Fruit fly (Drosophila melanogaster) whole organism, embryonic: ENCODE results near the gene Best3.
A peak's percentile ranks its signal among the peaks of the same experiment; 100 is the strongest.

ENCODE experiments used
- Atf6 ChIP-seq: fragments of 200-800 bp; sonication (Bioruptor generic); IDR thresholded peaks from 2 replicates; pipeline ENCODE4 v1.3.6; 2022; ENCODE audit warnings: missing biosample characterization, missing genetic modification characterization
- CG10209 ChIP-seq: fragments of 200-800 bp; sonication (Bioruptor generic); optimal IDR thresholded peaks from 3 replicates; lab custom pipeline; 2017; ENCODE audit warnings: missing biosample characterization, mild to moderate bottlenecking, missing genetic modification characterization, missing genetic modification reagents
- CG10321 ChIP-seq: fragments of 200-800 bp; sonication (Bioruptor generic); IDR thresholded peaks from 2 replicates; pipeline ENCODE4 v1.3.6; 2022; ENCODE audit warnings: missing biosample characterization, missing genetic modification characterization
- CG11723 ChIP-seq: fragments of 200-800 bp; sonication (Bioruptor generic); optimal IDR thresholded peaks from 2 replicates; lab custom pipeline; 2017; ENCODE audit warnings: missing biosample characterization, mild to moderate bottlenecking, missing genetic modification characterization
- CG12155 ChIP-seq: fragments of 200-800 bp; sonication (Bioruptor generic); optimal IDR thresholded peaks from 3 replicates; lab custom pipeline; 2016; ENCODE audit warnings: missing biosample characterization, missing genetic modification characterization
- CG12391 ChIP-seq: fragments of 200-800 bp; sonication (Bioruptor generic); optimal IDR thresholded peaks from 3 replicates; lab custom pipeline; 2018; ENCODE audit warnings: missing biosample characterization, mild to moderate bottlenecking, missing genetic modification characterization, moderate library complexity
- CG13296 ChIP-seq: fragments of 200-800 bp; sonication (Bioruptor generic); optimal IDR thresholded peaks from 3 replicates; lab custom pipeline; 2018; ENCODE audit warnings: missing biosample characterization, mild to moderate bottlenecking, missing genetic modification characterization
- CG15269 ChIP-seq: fragments of 200-800 bp; sonication (Bioruptor generic); optimal IDR thresholded peaks from 2 replicates; lab custom pipeline; 2018; ENCODE audit warnings: missing biosample characterization, mild to moderate bottlenecking, missing genetic modification characterization, moderate library complexity
- CG15514 ChIP-seq: fragments of 200-800 bp; sonication (Bioruptor generic); optimal IDR thresholded peaks from 3 replicates; lab custom pipeline; 2017; ENCODE audit warnings: missing biosample characterization, missing genetic modification characterization, mild to moderate bottlenecking, moderate library complexity, missing genetic modification reagents
- CG16813 ChIP-seq: fragments of 200-800 bp; sonication (Bioruptor generic); IDR thresholded peaks from 3 replicates; pipeline ENCODE4 v1.3.6; 2022; ENCODE audit warnings: missing biosample characterization, missing genetic modification characterization; ENCODE audit not compliant: partially characterized antibody
- CG16863 ChIP-seq: fragments of 200-800 bp; sonication (Bioruptor generic); optimal IDR thresholded peaks from 3 replicates; lab custom pipeline; 2016; ENCODE audit warnings: missing biosample characterization, missing genetic modification characterization
- CG17328 ChIP-seq: fragments of 200-800 bp; sonication (Bioruptor generic); IDR thresholded peaks from 2 replicates; pipeline ENCODE4 v1.3.6; 2022; ENCODE audit warnings: missing biosample characterization, missing genetic modification characterization
- CG17361 ChIP-seq: fragments of 200-800 bp; sonication (Bioruptor generic); IDR thresholded peaks from 3 replicates; pipeline ENCODE4 v1.3.6; 2022; ENCODE audit warnings: missing biosample characterization, missing genetic modification characterization
- CG18476 ChIP-seq: fragments of 200-800 bp; sonication (Bioruptor generic); optimal IDR thresholded peaks from 2 replicates; lab custom pipeline; 2016; ENCODE audit warnings: missing biosample characterization, mild to moderate bottlenecking, missing genetic modification characterization
- CG3726 ChIP-seq: fragments of 200-800 bp; sonication (Bioruptor generic); IDR thresholded peaks from 3 replicates; pipeline ENCODE4, ENCODE4 v1.3.6; 2022; ENCODE audit warnings: missing biosample characterization, missing genetic modification characterization
- CG4282 ChIP-seq: fragments of 200-800 bp; sonication (Bioruptor generic); optimal IDR thresholded peaks from 2 replicates; lab custom pipeline; 2016; ENCODE audit warnings: missing biosample characterization, missing genetic modification characterization
- CG4424 ChIP-seq: fragments of 200-800 bp; sonication (Bioruptor generic); optimal IDR thresholded peaks from 3 replicates; lab custom pipeline; 2016; ENCODE audit warnings: missing biosample characterization, missing genetic modification characterization
- CG6654 ChIP-seq: fragments of 200-800 bp; sonication (Bioruptor generic); optimal IDR thresholded peaks from 2 replicates; lab custom pipeline; 2017; ENCODE audit warnings: missing biosample characterization, mild to moderate bottlenecking, missing genetic modification characterization
- CG7357 ChIP-seq: fragments of 200-800 bp; sonication (Bioruptor generic); IDR thresholded peaks from 3 replicates; pipeline ENCODE4 v1.3.6; 2022; ENCODE audit warnings: missing biosample characterization, missing genetic modification characterization
- CG7745 ChIP-seq: fragments of 200-800 bp; sonication (Bioruptor generic); optimal IDR thresholded peaks from 2 replicates; lab custom pipeline; 2018; ENCODE audit warnings: missing biosample characterization, mild to moderate bottlenecking, missing genetic modification characterization, moderate library complexity
- CG7987 ChIP-seq: fragments of 200-800 bp; sonication (Bioruptor generic); optimal IDR thresholded peaks from 2 replicates; lab custom pipeline; 2018; ENCODE audit warnings: missing biosample characterization, mild to moderate bottlenecking, missing genetic modification characterization, moderate library complexity
- CG8924 ChIP-seq: fragments of 200-800 bp; optimal IDR thresholded peaks from 3 replicates; lab custom pipeline; 2019; ENCODE audit warnings: missing biosample characterization, mild to moderate bottlenecking, missing genetic modification characterization, moderate library complexity
- CG9437 ChIP-seq: fragments of 200-800 bp; sonication (Bioruptor generic); optimal IDR thresholded peaks from 2 replicates; lab custom pipeline; 2018; ENCODE audit warnings: missing biosample characterization, mild to moderate bottlenecking, missing genetic modification characterization
- CG9727 ChIP-seq: fragments of 200-800 bp; sonication (Bioruptor generic); optimal IDR thresholded peaks from 3 replicates; lab custom pipeline; 2017; ENCODE audit warnings: missing biosample characterization, mild to moderate bottlenecking, missing genetic modification characterization
- Dad ChIP-seq: fragments of 200-800 bp; sonication (Bioruptor generic); optimal IDR thresholded peaks from 3 replicates; lab custom pipeline; 2016; ENCODE audit warnings: missing biosample characterization, missing genetic modification characterization
- Hand ChIP-seq: fragments of 200-800 bp; sonication (Bioruptor generic); optimal IDR thresholded peaks from 2 replicates; lab custom pipeline; 2017; ENCODE audit warnings: mild to moderate bottlenecking, missing biosample characterization, missing genetic modification reagents, missing genetic modification characterization
- Hmr ChIP-seq: fragments of 200-800 bp; sonication (Bioruptor generic); optimal IDR thresholded peaks from 3 replicates; lab custom pipeline; 2017; ENCODE audit warnings: mild to moderate bottlenecking, missing biosample characterization, missing genetic modification reagents, missing genetic modification characterization
- Lpt ChIP-seq: fragments of >200 bp; optimal IDR thresholded peaks from 2 replicates; lab custom pipeline; 2018; ENCODE audit warnings: missing biosample characterization, missing genetic modification characterization
- NFAT ChIP-seq: fragments of 200-800 bp; sonication (Bioruptor generic); IDR thresholded peaks from 2 replicates; pipeline ENCODE4 v1.3.6; 2022; ENCODE audit warnings: missing biosample characterization, missing genetic modification characterization
- Optix ChIP-seq: fragments of 200-800 bp; sonication (Bioruptor generic); IDR thresholded peaks from 3 replicates; pipeline ENCODE4 v1.3.6; 2022; ENCODE audit warnings: missing biosample characterization, missing genetic modification characterization
- Ptx1 ChIP-seq: fragments of 200-800 bp; sonication (Bioruptor generic); IDR thresholded peaks from 2 replicates; pipeline ENCODE4 v1.3.6; 2022; ENCODE audit warnings: missing biosample characterization, missing genetic modification characterization
- Spps ChIP-seq: fragments of 200-800 bp; sonication (Bioruptor generic); optimal IDR thresholded peaks from 2 replicates; lab custom pipeline; 2018; ENCODE audit warnings: missing biosample characterization, mild to moderate bottlenecking, missing genetic modification characterization
- Usf ChIP-seq: fragments of 200-800 bp; sonication (Bioruptor generic); optimal IDR thresholded peaks from 2 replicates; lab custom pipeline; 2017; ENCODE audit warnings: missing genotype, missing biosample characterization, missing genetic modification characterization
- crp ChIP-seq, 2 experiments: fragments of 200-800 bp; sonication (Bioruptor generic); optimal IDR thresholded peaks; 2 replicates in 1 of 2; 3 replicates in 1 of 2; lab custom pipeline; 2017; ENCODE audit warnings: missing biosample characterization in 2 of 2, missing genetic modification characterization in 2 of 2, mild to moderate bottlenecking in 1 of 2, moderate library complexity in 1 of 2
- cwo ChIP-seq: fragments of 200-800 bp; sonication (Bioruptor generic); optimal IDR thresholded peaks from 3 replicates; lab custom pipeline; 2017; ENCODE audit warnings: missing biosample characterization, missing genetic modification characterization, mild to moderate bottlenecking, moderate library complexity, missing genetic modification reagents
- dan ChIP-seq: fragments of 200-800 bp; sonication (Bioruptor generic); IDR thresholded peaks from 2 replicates; pipeline ENCODE4 v1.3.6; 2022; ENCODE audit warnings: missing biosample characterization, missing genetic modification characterization
- eve ChIP-seq, 2 experiments: fragments of >200 bp; optimal IDR thresholded peaks; 2 replicates each; lab custom pipeline; 2017; ENCODE audit warnings: missing biosample characterization in 2 of 2, missing genetic modification characterization in 2 of 2
- fd3F ChIP-seq: fragments of 200-800 bp; sonication (Bioruptor generic); optimal IDR thresholded peaks from 2 replicates; lab custom pipeline; 2018; ENCODE audit warnings: missing biosample characterization, mild to moderate bottlenecking, missing genetic modification characterization, moderate library complexity
- grau ChIP-seq: fragments of 200-800 bp; optimal IDR thresholded peaks from 3 replicates; lab custom pipeline; 2019; ENCODE audit warnings: missing biosample characterization, mild to moderate bottlenecking, missing genetic modification characterization, moderate library complexity
- ind ChIP-seq: fragments of 200-800 bp; sonication (Bioruptor generic); optimal IDR thresholded peaks from 3 replicates; lab custom pipeline; 2016; ENCODE audit warnings: missing biosample characterization, missing genetic modification characterization
- lilli ChIP-seq: fragments of 200-800 bp; sonication (Bioruptor generic); optimal IDR thresholded peaks from 3 replicates; lab custom pipeline; 2016; ENCODE audit warnings: missing biosample characterization, missing genetic modification characterization
- lmd ChIP-seq: fragments of 200-800 bp; sonication (Bioruptor generic); IDR thresholded peaks from 2 replicates; pipeline ENCODE4 v1.3.6; 2022; ENCODE audit warnings: missing biosample characterization, missing genetic modification characterization
- pros ChIP-seq: fragments of 200-800 bp; sonication (Bioruptor generic); optimal IDR thresholded peaks from 3 replicates; lab custom pipeline; 2019; ENCODE audit warnings: missing biosample characterization, mild to moderate bottlenecking, missing genetic modification characterization, moderate library complexity
- salm ChIP-seq: fragments of 200-800 bp; sonication (Bioruptor generic); optimal IDR thresholded peaks from 2 replicates; lab custom pipeline; 2018; ENCODE audit warnings: missing biosample characterization, mild to moderate bottlenecking, missing genetic modification characterization
- sd ChIP-seq: fragments of 200-800 bp; sonication (Bioruptor generic); optimal IDR thresholded peaks from 3 replicates; lab custom pipeline; 2018; ENCODE audit warnings: missing biosample characterization, mild to moderate bottlenecking, missing genetic modification characterization, moderate library complexity
- tap ChIP-seq: fragments of 200-800 bp; optimal IDR thresholded peaks from 3 replicates; lab custom pipeline; 2019; ENCODE audit warnings: missing biosample characterization, mild to moderate bottlenecking, missing genetic modification characterization, moderate library complexity
- tgo ChIP-seq: fragments of 200-800 bp; sonication (Bioruptor generic); IDR thresholded peaks from 3 replicates; pipeline ENCODE4 v1.3.6; 2022; ENCODE audit warnings: missing biosample characterization, missing genetic modification characterization
- tio ChIP-seq: fragments of 200-800 bp; sonication (Bioruptor generic); optimal IDR thresholded peaks from 2 replicates; lab custom pipeline; 2017; ENCODE audit warnings: missing biosample characterization, missing genetic modification characterization, inconsistent platforms
- trem ChIP-seq: fragments of 200-800 bp; optimal IDR thresholded peaks from 3 replicates; lab custom pipeline; 2019; ENCODE audit warnings: missing biosample characterization, mild to moderate bottlenecking, missing genetic modification characterization, moderate library complexity
- wor ChIP-seq: fragments of 200-800 bp; sonication (Bioruptor generic); IDR thresholded peaks from 2 replicates; pipeline ENCODE4 v1.3.6; 2022; ENCODE audit warnings: missing biosample characterization, missing genetic modification characterization
- zfh1 ChIP-seq: fragments of 200-800 bp; sonication (Bioruptor generic); IDR thresholded peaks from 3 replicates; pipeline ENCODE4 v1.3.6; 2022; ENCODE audit warnings: missing biosample characterization, missing genetic modification characterization

Best3 gene

dm6 chr3L:15261067-15261506 lies 41.5 kb downstream of the Best3 start (continued):
- TF ChIP-seq tgo (GFP tag; lab: Robert Waterston, UW), result peak; percentile 49; the same call in 2 of the 3 replicates
- TF ChIP-seq CG7987 (GFP tag; lab: Kevin White, UChicago), result no peak
- TF ChIP-seq CG16813 (GFP tag; lab: Robert Waterston, UW), result no peak
- TF ChIP-seq CG12155, result no peak
- TF ChIP-seq CG10321 (GFP tag; lab: Robert Waterston, UW), result no peak
- no peak for TF ChIP-seq sd
- no peak for TF ChIP-seq pros (GFP tag; lab: Kevin White, UChicago)
- peak; percentile 37 for TF ChIP-seq tap (tag; lab: Kevin White, UChicago)
- 0 out of 3 replicates have a peak, but pooled peaks have one; percentile 14 for TF ChIP-seq CG3726 (GFP tag; lab: Robert Waterston, UW)
- no peak for TF ChIP-seq Optix (GFP tag; lab: Robert Waterston, UW)
- no peak for TF ChIP-seq crp (GFP tag; optimal IDR thresholded peaks at IDR 0.05; lab: Kevin White, UChicago)
- no peak; the same call in 1 of the 2 replicates for TF ChIP-seq dan (GFP tag; lab: Robert Waterston, UW)
- TF ChIP-seq Hand, result no peak
- 0 out of 2 replicates have a peak, but pooled peaks have one; percentile 19 for TF ChIP-seq wor (GFP tag; lab: Robert Waterston, UW)
- peak; percentile 40 for TF ChIP-seq CG11723 (GFP tag; lab: Kevin White, UChicago)
- peak in 1 of 2 experiments; percentile 83 for TF ChIP-seq eve (GFP tag; optimal IDR thresholded peaks at IDR 0.05; lab: Kevin White, UChicago)
- TF ChIP-seq CG10209 (GFP tag; lab: Kevin White, UChicago), result peak; percentile 56
- TF ChIP-seq CG15514, result no peak
- TF ChIP-seq trem (tag; lab: Kevin White, UChicago), result peak; percentile 16
- TF ChIP-seq tio (GFP tag; lab: Kevin White, UChicago), result peak; percentile 47
- TF ChIP-seq CG4282 (GFP tag; lab: Kevin White, UChicago), result no peak
- no peak for TF ChIP-seq lilli (GFP tag; lab: Kevin White, UChicago)
- peak; percentile 72 for TF ChIP-seq CG17361 (GFP tag; lab: Robert Waterston, UW)
- no peak for TF ChIP-seq Lpt
- peak; percentile 65 for TF ChIP-seq CG9437
- peak; percentile 63 for TF ChIP-seq CG17328
- TF ChIP-seq NFAT (GFP tag; lab: Robert Waterston, UW), result no peak
- TF ChIP-seq ind (GFP tag; lab: Kevin White, UChicago), result peak; percentile 9
- no peak for TF ChIP-seq CG13296 (GFP tag; lab: Kevin White, UChicago)
- TF ChIP-seq cwo, result no peak
- peak; percentile 5 for TF ChIP-seq CG6654 (GFP tag; lab: Kevin White, UChicago)
- 0 out of 3 replicates have a peak, but pooled peaks have one; percentile 31 for TF ChIP-seq CG7357 (GFP tag; lab: Robert Waterston, UW)
- no peak for TF ChIP-seq Hmr (GFP tag; lab: Kevin White, UChicago)
- TF ChIP-seq CG7745 (tag; lab: Kevin White, UChicago), result no peak
- peak; percentile 70 for TF ChIP-seq zfh1
- peak; percentile 68 for TF ChIP-seq CG15269
- TF ChIP-seq grau (tag; lab: Kevin White, UChicago), result peak; percentile 95
- no peak for TF ChIP-seq salm (tag; lab: Kevin White, UChicago)
- peak; percentile 48; the same call in 1 of the 2 replicates for TF ChIP-seq lmd (GFP tag; lab: Robert Waterston, UW)
- TF ChIP-seq CG9727, result peak; percentile 73
- TF ChIP-seq Dad (GFP tag; lab: Kevin White, UChicago), result no peak
- TF ChIP-seq CG16863 (GFP tag; lab: Kevin White, UChicago), result no peak
- peak; percentile 68 for TF ChIP-seq Spps (tag; lab: Kevin White, UChicago)
- TF ChIP-seq Atf6 (GFP tag; lab: Robert Waterston, UW), result no peak
- TF ChIP-seq CG4424 (GFP tag; lab: Kevin White, UChicago), result peak; percentile 47
- TF ChIP-seq Ptx1 (GFP tag; lab: Robert Waterston, UW), result peak; percentile 57; the same call in 1 of the 2 replicates
- TF ChIP-seq CG8924 (tag; lab: Kevin White, UChicago), result peak; percentile 71
- peak; percentile 23 for TF ChIP-seq CG18476 (GFP tag; lab: Kevin White, UChicago)
- TF ChIP-seq CG12391 (tag; lab: Kevin White, UChicago), result peak; percentile 75
- TF ChIP-seq fd3F (GFP tag; lab: Kevin White, UChicago), result no peak
- peak; percentile 9 for TF ChIP-seq Usf
